Fruit fly (Drosophila melanogaster): Measurements from ENCODE around the gene Tps1.

DNA sequence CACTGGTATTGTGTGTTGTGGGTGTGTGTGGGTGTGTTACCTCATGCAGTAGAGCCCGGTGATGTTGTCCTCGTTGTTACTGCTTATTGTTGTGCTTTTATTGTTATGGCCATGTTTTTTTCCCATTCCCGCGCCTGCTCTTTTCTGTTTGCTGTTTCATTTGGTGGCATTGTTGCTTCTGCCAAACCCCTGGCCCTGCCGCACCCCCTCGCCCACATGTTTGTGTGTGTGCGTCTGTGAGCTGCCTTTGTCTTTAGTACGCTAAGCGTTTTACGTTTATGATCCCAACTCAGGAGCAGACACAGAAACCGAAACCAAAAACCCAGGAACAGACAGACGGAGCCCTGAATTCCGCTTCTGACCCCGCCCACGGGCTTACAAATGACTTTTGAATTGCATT, 25.9 kb downstream of the Tps1 start:
- no peak for TF ChIP-seq Sin3A (optimal IDR thresholded peaks at IDR 0.05)
- no peak for TF ChIP-seq h (optimal IDR thresholded peaks at IDR 0.05)
- TF ChIP-seq Myc (optimal IDR thresholded peaks at IDR 0.05): no peak
- TF ChIP-seq psq (optimal IDR thresholded peaks at IDR 0.05): no peak
- TF ChIP-seq ttk (optimal IDR thresholded peaks at IDR 0.05): no peak

Measured in Kc167 (cell line).